Worm (Caenorhabditis elegans) whole organism, L1 larva: ENCODE results near the gene M03C11.9.

Source experiments
- C04F5.9 ChIP-seq: sonication (generic microtip); optimal IDR thresholded peaks from 2 replicates; lab custom pipeline; 2016; ENCODE audit warnings: missing genetic modification characterization, missing compliant biosample characterization
- C16A3.4 ChIP-seq: fragments of 150-350 bp; optimal IDR thresholded peaks from 2 replicates; lab custom pipeline; 2014; ENCODE audit warnings: missing biosample characterization, missing genetic modification characterization
- C34B4.2 ChIP-seq: sonication (generic microtip); optimal IDR thresholded peaks from 2 replicates; lab custom pipeline; 2017; ENCODE audit warnings: mild to moderate bottlenecking, missing genetic modification characterization, missing compliant biosample characterization
- F16B12.6 ChIP-seq: fragments of 150-350 bp; optimal IDR thresholded peaks from 2 replicates; lab custom pipeline; 2014; ENCODE audit warnings: missing biosample characterization, missing genetic modification characterization
- aha-1 ChIP-seq: fragments of 150-350 bp; optimal IDR thresholded peaks from 2 replicates; lab custom pipeline; 2014; ENCODE audit warnings: missing biosample characterization, missing genetic modification characterization
- aly-2 ChIP-seq: fragments of 150-350 bp; optimal IDR thresholded peaks from 2 replicates; lab custom pipeline; 2014; ENCODE audit warnings: missing biosample characterization, missing genetic modification characterization
- ama-1 ChIP-seq: fragments of 150-350 bp; optimal IDR thresholded peaks from 2 replicates; lab custom pipeline; 2014
- blmp-1 ChIP-seq: fragments of 150-350 bp; optimal IDR thresholded peaks from 2 replicates; lab custom pipeline; 2014; ENCODE audit warnings: missing biosample characterization, missing genetic modification characterization
- ceh-63 ChIP-seq: fragments of 200-800 bp; sonication (Bioruptor generic); optimal IDR thresholded peaks from 2 replicates; lab custom pipeline; 2018; ENCODE audit warnings: mild to moderate bottlenecking, missing genetic modification characterization, missing compliant biosample characterization
- ceh-8 ChIP-seq: fragments of 200-800 bp; sonication (Bioruptor generic); optimal IDR thresholded peaks from 2 replicates; lab custom pipeline; 2018; ENCODE audit warnings: mild to moderate bottlenecking, missing genetic modification characterization, moderate library complexity, missing compliant biosample characterization
- efl-1 ChIP-seq, 4 experiments: fragments of 150-350 bp; optimal IDR thresholded peaks in 3 of 4; peaks in 1 of 4; 1 replicate in 1 of 4; 2 replicates in 3 of 4; lab custom pipeline; 2014; ENCODE audit warnings: missing biosample characterization in 2 of 4, missing genetic modification characterization in 2 of 4, missing genetic modification reagents in 2 of 4
- efl-3 ChIP-seq: fragments of 200-800 bp; sonication (Bioruptor generic); optimal IDR thresholded peaks from 2 replicates; lab custom pipeline; 2018; ENCODE audit warnings: mild to moderate bottlenecking, missing genetic modification characterization, missing compliant biosample characterization
- egl-13 ChIP-seq: sonication (generic microtip); optimal IDR thresholded peaks from 2 replicates; lab custom pipeline; 2016; ENCODE audit warnings: missing genotype, missing genetic modification reagents, missing genetic modification characterization, missing compliant biosample characterization
- egl-27 ChIP-seq, 2 experiments: fragments of 150-350 bp in 1 of 2; sonication (generic microtip); optimal IDR thresholded peaks; 3 replicates each; lab custom pipeline; 2017 to 2018; ENCODE audit warnings: missing biosample characterization in 2 of 2, missing genetic modification characterization in 2 of 2, missing genetic modification reagents in 2 of 2
- elt-2 ChIP-seq: sonication (generic microtip); optimal IDR thresholded peaks from 2 replicates; lab custom pipeline; 2016; ENCODE audit warnings: missing genetic modification characterization, mild to moderate bottlenecking, inconsistent platforms, missing compliant biosample characterization, missing genetic modification reagents
- fkh-8 ChIP-seq: sonication (generic microtip); optimal IDR thresholded peaks from 2 replicates; lab custom pipeline; 2016; ENCODE audit warnings: mild to moderate bottlenecking, missing genetic modification characterization, missing compliant biosample characterization
- fos-1 ChIP-seq: fragments of 150-350 bp; optimal IDR thresholded peaks from 2 replicates; lab custom pipeline; 2014; ENCODE audit warnings: missing biosample characterization, missing genetic modification characterization
- isw-1 ChIP-seq: fragments of 200-800 bp; sonication (Bioruptor generic); IDR thresholded peaks from 2 replicates; pipeline ENCODE4 v1.3.6; 2022; ENCODE audit warnings: missing genetic modification characterization, missing compliant biosample characterization
- jun-1 ChIP-seq: fragments of 150-350 bp; optimal IDR thresholded peaks from 2 replicates; lab custom pipeline; 2014; ENCODE audit warnings: missing biosample characterization, missing genetic modification reagents, missing genetic modification characterization
- lin-14 ChIP-seq: fragments of 200-800 bp; sonication (Bioruptor generic); optimal IDR thresholded peaks from 2 replicates; lab custom pipeline; 2018; ENCODE audit warnings: mild to moderate bottlenecking, missing genetic modification characterization, moderate library complexity, missing compliant biosample characterization
- lin-35 ChIP-seq, 2 experiments: fragments of 150-350 bp; optimal IDR thresholded peaks; 2 replicates each; lab custom pipeline; 2014; ENCODE audit warnings: missing biosample characterization in 2 of 2, missing genetic modification characterization in 2 of 2, missing genetic modification reagents in 2 of 2
- lsy-2 ChIP-seq, 2 experiments: fragments of 150-350 bp; optimal IDR thresholded peaks; 2 replicates each; lab custom pipeline; 2014; ENCODE audit warnings: missing biosample characterization in 2 of 2, missing genetic modification characterization in 2 of 2
- mab-9 ChIP-seq: fragments of 200-800 bp; sonication (Bioruptor generic); IDR thresholded peaks from 2 replicates; pipeline ENCODE4 v1.3.6; 2022; ENCODE audit warnings: missing genetic modification reagents, missing genetic modification characterization, missing compliant biosample characterization
- nhr-76 ChIP-seq: sonication (generic microtip); optimal IDR thresholded peaks from 2 replicates; lab custom pipeline; 2017; ENCODE audit warnings: missing biosample characterization, missing genetic modification characterization
- nhr-84 ChIP-seq: sonication (generic microtip); optimal IDR thresholded peaks from 2 replicates; lab custom pipeline; 2017; ENCODE audit warnings: missing biosample characterization, missing genetic modification characterization
- nhr-85 ChIP-seq: sonication (generic microtip); peaks from one replicate; lab custom pipeline; 2016; ENCODE audit warnings: missing genetic modification characterization, inconsistent platforms, missing compliant biosample characterization
- nhr-90 ChIP-seq: sonication (generic microtip); optimal IDR thresholded peaks from 2 replicates; lab custom pipeline; 2016; ENCODE audit warnings: mild to moderate bottlenecking, missing genetic modification characterization, missing compliant biosample characterization; ENCODE audit not compliant: poor library complexity
- pag-3 ChIP-seq: sonication (generic microtip); optimal IDR thresholded peaks from 2 replicates; lab custom pipeline; 2017; ENCODE audit warnings: missing genetic modification characterization, mild to moderate bottlenecking, missing compliant biosample characterization, antibody characterized with exemption, borderline replicate concordance; ENCODE audit not compliant: insufficient read depth
- pax-3 ChIP-seq: fragments of 200-800 bp; sonication (Bioruptor generic); optimal IDR thresholded peaks from 2 replicates; lab custom pipeline; 2018; ENCODE audit warnings: mild to moderate bottlenecking, missing genetic modification characterization, moderate library complexity, missing compliant biosample characterization
- pqm-1 ChIP-seq: sonication (generic microtip); optimal IDR thresholded peaks from 3 replicates; lab custom pipeline; 2017; ENCODE audit warnings: missing biosample characterization, missing genetic modification characterization
- snpc-4 ChIP-seq: fragments of 150-350 bp; optimal IDR thresholded peaks from 2 replicates; lab custom pipeline; 2014; ENCODE audit warnings: missing biosample characterization, missing genetic modification characterization
- sox-4 ChIP-seq: sonication (generic microtip); optimal IDR thresholded peaks from 2 replicates; lab custom pipeline; 2016; ENCODE audit warnings: missing genetic modification characterization, missing compliant biosample characterization
- sup-37 ChIP-seq: fragments of 200-800 bp; sonication (Bioruptor generic); optimal IDR thresholded peaks from 2 replicates; lab custom pipeline; 2018; ENCODE audit warnings: mild to moderate bottlenecking, missing genetic modification characterization, missing compliant biosample characterization
- swsn-7 ChIP-seq: sonication (generic microtip); optimal IDR thresholded peaks from 2 replicates; lab custom pipeline; 2016; ENCODE audit warnings: missing genetic modification characterization, missing compliant biosample characterization
- tbx-2 ChIP-seq: sonication (generic microtip); optimal IDR thresholded peaks from 2 replicates; lab custom pipeline; 2016; ENCODE audit warnings: missing genetic modification characterization, missing compliant biosample characterization
- unc-62 ChIP-seq: fragments of 150-350 bp; optimal IDR thresholded peaks from 2 replicates; lab custom pipeline; 2014; ENCODE audit warnings: missing biosample characterization, missing genetic modification reagents, missing genetic modification characterization
- zag-1 ChIP-seq: fragments of 150-350 bp; optimal IDR thresholded peaks from 2 replicates; lab custom pipeline; 2014; ENCODE audit warnings: missing biosample characterization, missing genetic modification characterization
- ztf-11 ChIP-seq, 2 experiments: sonication (generic microtip); optimal IDR thresholded peaks; 2 replicates each; lab custom pipeline; 2016 to 2017; ENCODE audit warnings: missing genetic modification characterization in 2 of 2, missing biosample characterization in 1 of 2, missing compliant biosample characterization in 1 of 2

The M03C11.9 gene

DNA sequence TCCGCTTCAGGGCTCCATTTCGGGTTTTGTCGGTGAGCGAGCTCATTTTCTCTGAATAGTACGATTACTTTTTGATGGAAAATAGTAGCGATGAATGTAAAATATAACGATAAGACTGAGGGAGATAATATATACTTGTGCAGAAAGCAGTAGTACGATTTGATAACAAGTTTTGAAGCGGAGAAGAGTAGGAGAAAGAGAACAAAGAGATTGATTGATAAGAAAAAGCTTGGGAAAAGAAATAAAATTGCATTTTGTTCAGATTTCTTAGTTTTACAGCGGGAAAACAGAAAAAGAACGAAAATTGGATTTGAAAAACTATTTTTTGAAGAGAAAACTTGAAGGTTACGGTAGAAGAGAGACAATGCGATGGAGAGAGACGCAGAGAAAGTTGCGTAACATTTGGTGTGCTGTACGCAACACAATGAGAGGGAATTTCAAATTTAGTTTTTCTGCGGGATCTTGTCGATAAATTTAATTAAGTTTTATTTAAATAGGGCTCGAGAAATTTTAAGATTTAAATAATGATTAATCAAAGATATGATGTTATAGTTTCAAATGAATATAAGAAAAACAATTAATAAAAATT, 33.8 kb downstream of the M03C11.9 start, which contains the start of gene umps-1 (continued):
- TF ChIP-seq C34B4.2 (tag; lab: Kevin White, UChicago) (no peak), egl-13 (tag; lab: Kevin White, UChicago) (no peak), nhr-84 (tag; lab: Kevin White, UChicago) (no peak), F16B12.6 (tag; lab: Kevin White, UChicago) (peak; percentile 94), isw-1 (peak; percentile 56), unc-62 (GFP tag; lab: Kevin White, UChicago) (no peak), C04F5.9 (tag; lab: Kevin White, UChicago) (peak; percentile 76), tbx-2 (tag; lab: Kevin White, UChicago) (peak; percentile 82), pax-3 (tag; lab: Kevin White, UChicago) (no peak), blmp-1 (tag; lab: Kevin White, UChicago) (peak; percentile 81), snpc-4 (tag; lab: Kevin White, UChicago) (peak; percentile 44)

DNA sequence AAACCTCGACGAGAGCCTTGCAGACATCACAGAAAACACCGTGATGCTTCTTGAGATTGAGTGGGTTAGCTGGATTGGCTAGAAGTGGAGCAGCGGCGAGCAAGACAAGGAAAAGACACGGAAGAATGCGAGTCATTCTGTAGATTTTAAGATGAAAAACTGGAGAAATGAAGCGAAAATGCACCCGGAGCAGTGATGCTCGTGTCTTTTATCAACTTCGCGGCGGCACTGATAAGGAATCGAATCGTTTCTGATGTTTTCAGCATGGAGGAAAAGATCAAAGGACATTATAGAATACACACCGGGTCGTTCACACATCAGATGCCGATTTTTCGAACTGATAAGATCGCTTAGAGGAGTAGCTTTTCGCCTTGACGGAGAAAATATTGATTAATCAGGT, 36.1 kb downstream of the M03C11.9 start, which contains the start of gene spp-1:
spp-1 (minus strand) TSS at position 287 of the 400 bp plus-strand sequence.
- TF ChIP-seq zag-1 (tag; lab: Kevin White, UChicago), result no peak
- TF ChIP-seq ceh-8, result no peak
- TF ChIP-seq C16A3.4 (tag; lab: Kevin White, UChicago), result no peak
- TF ChIP-seq elt-2 (tag; lab: Kevin White, UChicago), result peak; percentile 83
- no peak for TF ChIP-seq egl-27 (tag; optimal IDR thresholded peaks at IDR 0.05; lab: Kevin White, UChicago)
- peak in 1 of 2 experiments; percentile 26 for TF ChIP-seq lin-35 (GFP tag; optimal IDR thresholded peaks at IDR 0.05; lab: Kevin White, UChicago)
- no peak for TF ChIP-seq mab-9 (GFP tag; lab: Robert Waterston, UW)
- no peak for TF ChIP-seq lin-14 (GFP tag; lab: Kevin White, UChicago)
- TF ChIP-seq nhr-84 (tag; lab: Kevin White, UChicago), result no peak
- no peak for TF ChIP-seq ztf-11 (tag; optimal IDR thresholded peaks at IDR 0.05; lab: Kevin White, UChicago)
- TF ChIP-seq pqm-1 (tag; lab: Kevin White, UChicago), result peak; percentile 44
- TF ChIP-seq jun-1 (tag; lab: Kevin White, UChicago), result no peak
- no peak for TF ChIP-seq efl-1 (optimal IDR thresholded peaks at IDR 0.05; lab: Kevin White, UChicago)
- TF ChIP-seq efl-1 (GFP tag; optimal IDR thresholded peaks at IDR 0.05 in 1 of 2; lab: Kevin White, UChicago), result peak in 1 of 2 experiments; percentile 35
- TF ChIP-seq lsy-2 (tag; optimal IDR thresholded peaks at IDR 0.05; lab: Kevin White, UChicago), result peak in 1 of 2 experiments; percentile 3
- TF ChIP-seq ama-1 (lab: Kevin White, UChicago), result peak; percentile 37
- TF ChIP-seq pax-3 (tag; lab: Kevin White, UChicago), result no peak
- TF ChIP-seq ceh-63 (GFP tag; lab: Kevin White, UChicago), result no peak
- TF ChIP-seq sup-37 (GFP tag; lab: Kevin White, UChicago), result no peak

DNA sequence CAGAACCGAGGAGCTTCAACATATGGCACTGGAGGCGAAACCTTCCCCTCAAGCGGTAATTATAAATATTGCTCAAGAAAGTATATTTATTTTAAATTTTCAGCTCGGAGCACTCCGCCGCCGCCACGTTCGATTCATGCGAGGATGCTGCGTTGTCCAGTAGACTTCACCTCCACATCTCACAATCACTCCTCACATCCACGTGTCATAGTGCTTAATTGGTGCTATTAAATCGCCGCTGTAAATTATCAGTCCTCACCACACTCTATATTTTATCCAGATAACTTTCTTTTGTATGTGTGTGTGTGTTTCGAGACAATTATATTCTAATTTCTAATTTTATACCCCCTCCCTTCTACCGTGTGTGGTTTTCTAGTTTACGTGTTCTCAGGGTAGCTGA, 36.9 kb downstream of the M03C11.9 start:
- TF ChIP-seq F16B12.6 (tag; lab: Kevin White, UChicago), result no peak

DNA sequence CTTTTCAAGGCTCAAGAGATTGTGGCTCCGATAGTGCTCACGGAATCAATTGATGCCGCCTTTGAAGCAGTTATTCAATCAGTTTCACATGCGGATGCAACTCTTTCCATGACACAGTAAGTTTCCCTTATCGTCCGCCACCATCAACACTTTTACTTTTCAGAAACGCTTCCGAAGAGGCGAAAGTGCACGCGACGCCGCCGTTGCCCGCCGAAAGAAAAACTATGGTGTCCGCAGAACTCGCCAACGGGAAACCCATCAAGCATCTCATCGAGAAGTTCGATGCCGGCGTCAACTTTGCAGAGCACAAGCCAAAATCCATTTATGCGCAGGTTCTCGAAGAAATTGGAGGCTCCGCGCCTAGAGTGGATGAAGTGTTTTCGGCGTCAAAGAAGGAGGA, 38.1 kb downstream of the M03C11.9 start:
- TF ChIP-seq efl-3 (GFP tag; lab: Kevin White, UChicago) (no peak), nhr-85 (tag; lab: Kevin White, UChicago) (no peak), blmp-1 (tag; lab: Kevin White, UChicago) (peak; percentile 79), F16B12.6 (tag; lab: Kevin White, UChicago) (no peak), efl-1 (optimal IDR thresholded peaks at IDR 0.05; lab: Kevin White, UChicago) (no peak), efl-1 (GFP tag; optimal IDR thresholded peaks at IDR 0.05 in 1 of 2; lab: Kevin White, UChicago) (peak in 1 of 2 experiments; percentile 22), fos-1 (tag; lab: Kevin White, UChicago) (no peak)

DNA sequence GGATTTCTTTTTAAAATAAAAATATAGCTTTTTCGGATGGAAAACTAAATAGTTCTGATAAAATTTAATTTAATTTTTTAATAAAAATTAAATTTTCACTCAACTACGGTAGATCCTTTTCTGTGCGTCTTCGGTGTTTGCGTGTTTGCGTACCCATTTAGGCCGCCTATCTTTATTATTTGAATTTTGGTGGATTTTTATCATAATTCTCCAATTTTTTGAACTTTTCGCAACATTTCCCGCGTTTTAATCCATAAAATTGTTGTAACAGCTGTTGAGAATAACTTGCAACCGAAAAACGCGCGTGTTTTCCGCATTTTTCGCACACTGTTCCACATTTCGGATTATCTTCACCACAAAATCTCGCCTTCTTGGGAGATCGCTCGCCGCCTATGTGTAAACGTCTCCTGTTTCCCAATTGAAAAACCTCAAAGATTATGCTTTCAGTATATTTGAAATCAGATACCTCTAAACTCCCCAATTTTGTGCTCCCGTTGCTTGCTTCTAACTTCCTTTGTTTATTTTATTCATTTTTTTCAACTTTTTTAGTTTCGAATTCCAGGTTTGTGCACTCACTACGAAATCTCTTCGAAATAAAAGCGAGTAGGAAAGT, 39.8 kb downstream of the M03C11.9 start, which contains the start of gene T07C4.3:
T07C4.3 (plus strand) TSS at position 563 of the 613 bp plus-strand sequence.
- TF ChIP-seq pag-3 (tag; lab: Kevin White, UChicago), result no peak
- TF ChIP-seq fkh-8, result no peak
- no peak for TF ChIP-seq aly-2
- no peak for TF ChIP-seq sox-4
- no peak for TF ChIP-seq nhr-76
- no peak for TF ChIP-seq efl-1 (optimal IDR thresholded peaks at IDR 0.05; lab: Kevin White, UChicago)
- TF ChIP-seq efl-1 (GFP tag; optimal IDR thresholded peaks at IDR 0.05 in 1 of 2; lab: Kevin White, UChicago), result no peak
- TF ChIP-seq nhr-90 (tag; lab: Kevin White, UChicago), result no peak
- TF ChIP-seq ztf-11 (tag; optimal IDR thresholded peaks at IDR 0.05; lab: Kevin White, UChicago), result no peak
- no peak for TF ChIP-seq pqm-1 (tag; lab: Kevin White, UChicago)
- no peak for TF ChIP-seq aha-1
- TF ChIP-seq swsn-7 (tag; lab: Kevin White, UChicago), result no peak
- no peak for TF ChIP-seq snpc-4 (tag; lab: Kevin White, UChicago)
